Worm (Caenorhabditis elegans) whole organism, mixed stage, embryonic: ENCODE results near the gene srx-62.

ENCODE experiments used
- M03D4.4 ChIP-seq: sonication (generic microtip); optimal IDR thresholded peaks from 2 replicates; lab custom pipeline; 2017; ENCODE audit warnings: mild to moderate bottlenecking, missing genetic modification characterization, missing compliant biosample characterization
- bed-3 ChIP-seq: fragments of 200-800 bp; sonication (Bioruptor generic); optimal IDR thresholded peaks from 3 replicates; lab custom pipeline; 2018; ENCODE audit warnings: mild to moderate bottlenecking, missing genetic modification characterization, moderate library complexity, missing compliant biosample characterization
- ceh-39 ChIP-seq: fragments of 150-350 bp; optimal IDR thresholded peaks from 2 replicates; lab custom pipeline; 2014; ENCODE audit warnings: missing biosample characterization, missing genetic modification characterization
- ceh-83 ChIP-seq: fragments of 200-800 bp; sonication (Bioruptor generic); optimal IDR thresholded peaks from 2 replicates; lab custom pipeline; 2018; ENCODE audit warnings: mild to moderate bottlenecking, missing genetic modification characterization, missing compliant biosample characterization
- ces-1 ChIP-seq: fragments of 150-350 bp; optimal IDR thresholded peaks from 2 replicates; lab custom pipeline; 2014; ENCODE audit warnings: missing biosample characterization, missing genetic modification reagents, missing genetic modification characterization
- cnd-1 ChIP-seq: fragments of 200-800 bp; sonication (Bioruptor generic); optimal IDR thresholded peaks from 2 replicates; lab custom pipeline; 2018; ENCODE audit warnings: mild to moderate bottlenecking, missing genetic modification characterization, missing compliant biosample characterization
- drap-1 ChIP-seq: fragments of 200-800 bp; sonication (Bioruptor generic); optimal IDR thresholded peaks from 3 replicates; lab custom pipeline; 2018; ENCODE audit warnings: mild to moderate bottlenecking, missing genetic modification characterization, missing compliant biosample characterization
- elt-1 ChIP-seq: sonication (generic microtip); optimal IDR thresholded peaks from 2 replicates; lab custom pipeline; 2017; ENCODE audit warnings: missing genetic modification characterization, mild to moderate bottlenecking, missing compliant biosample characterization, antibody characterized with exemption, moderate library complexity, borderline replicate concordance; ENCODE audit not compliant: insufficient read depth
- flh-1 ChIP-seq: fragments of 200-800 bp; sonication (Bioruptor generic); optimal IDR thresholded peaks from 2 replicates; lab custom pipeline; 2018; ENCODE audit warnings: mild to moderate bottlenecking, missing genetic modification characterization, moderate library complexity, missing compliant biosample characterization
- ham-2 ChIP-seq: fragments of 200-800 bp; sonication (Bioruptor generic); optimal IDR thresholded peaks from 2 replicates; lab custom pipeline; 2018; ENCODE audit warnings: mild to moderate bottlenecking, missing genetic modification characterization, missing compliant biosample characterization
- hlh-1 ChIP-seq: fragments of 150-350 bp; optimal IDR thresholded peaks from 2 replicates; lab custom pipeline; 2014; ENCODE audit warnings: missing biosample characterization, missing genetic modification reagents, missing genetic modification characterization
- lin-13 ChIP-seq: fragments of 150-350 bp; optimal IDR thresholded peaks from 2 replicates; lab custom pipeline; 2014; ENCODE audit warnings: missing biosample characterization, missing genetic modification characterization
- lin-32 ChIP-seq: fragments of 200-800 bp; sonication (Bioruptor generic); optimal IDR thresholded peaks from 2 replicates; lab custom pipeline; 2018; ENCODE audit warnings: mild to moderate bottlenecking, missing genetic modification characterization, missing compliant biosample characterization
- lsy-2 ChIP-seq: fragments of 150-350 bp; optimal IDR thresholded peaks from 2 replicates; lab custom pipeline; 2014; ENCODE audit warnings: missing biosample characterization, missing genetic modification characterization
- mab-5 ChIP-seq: fragments of 150-350 bp; optimal IDR thresholded peaks from 2 replicates; lab custom pipeline; 2014; ENCODE audit warnings: missing biosample characterization, missing genetic modification characterization
- mep-1 ChIP-seq: fragments of 150-350 bp; optimal IDR thresholded peaks from 2 replicates; lab custom pipeline; 2017; ENCODE audit warnings: missing biosample characterization, missing genetic modification reagents, missing genetic modification characterization, inconsistent platforms
- nhr-12 ChIP-seq: fragments of 150-350 bp; optimal IDR thresholded peaks from 2 replicates; lab custom pipeline; 2014; ENCODE audit warnings: missing biosample characterization, missing genetic modification characterization
- nhr-2 ChIP-seq: fragments of 150-350 bp; optimal IDR thresholded peaks from 2 replicates; lab custom pipeline; 2014; ENCODE audit warnings: missing biosample characterization, missing genetic modification characterization
- nhr-237 ChIP-seq: fragments of 150-350 bp; optimal IDR thresholded peaks from 2 replicates; lab custom pipeline; 2014; ENCODE audit warnings: missing biosample characterization, missing genetic modification characterization
- nhr-28 ChIP-seq: fragments of 150-350 bp; optimal IDR thresholded peaks from 2 replicates; lab custom pipeline; 2014; ENCODE audit warnings: missing biosample characterization, missing genetic modification characterization
- nhr-76 ChIP-seq: sonication (generic microtip); optimal IDR thresholded peaks from 2 replicates; lab custom pipeline; 2017; ENCODE audit warnings: missing biosample characterization, missing genetic modification characterization
- pha-4 ChIP-seq: fragments of 150-350 bp; optimal IDR thresholded peaks from 2 replicates; lab custom pipeline; 2018; ENCODE audit warnings: missing biosample characterization, missing genetic modification reagents, missing genetic modification characterization
- sem-2 ChIP-seq: fragments of 200-800 bp; sonication (Bioruptor generic); optimal IDR thresholded peaks from 2 replicates; lab custom pipeline; 2018; ENCODE audit warnings: mild to moderate bottlenecking, missing genetic modification characterization, missing compliant biosample characterization
- sptf-1 ChIP-seq: sonication (generic microtip); optimal IDR thresholded peaks from 2 replicates; lab custom pipeline; 2017; ENCODE audit warnings: mild to moderate bottlenecking, missing genetic modification characterization, moderate library complexity, missing compliant biosample characterization
- tbx-8 ChIP-seq: fragments of 200-800 bp; sonication (Bioruptor generic); optimal IDR thresholded peaks from 2 replicates; lab custom pipeline; 2018; ENCODE audit warnings: mild to moderate bottlenecking, missing genetic modification characterization, moderate library complexity, missing compliant biosample characterization
- unc-120 ChIP-seq: sonication (generic microtip); optimal IDR thresholded peaks from 2 replicates; lab custom pipeline; 2017; ENCODE audit warnings: missing genetic modification characterization, missing compliant biosample characterization; ENCODE audit not compliant: poor library complexity, severe bottlenecking
- unc-39 ChIP-seq: fragments of 150-350 bp; optimal IDR thresholded peaks from 2 replicates; lab custom pipeline; 2014; ENCODE audit warnings: missing biosample characterization, missing genetic modification characterization
- unc-62 ChIP-seq: fragments of 150-350 bp; optimal IDR thresholded peaks from 2 replicates; lab custom pipeline; 2014; ENCODE audit warnings: missing biosample characterization, missing genetic modification reagents, missing genetic modification characterization
- zip-8 ChIP-seq: fragments of 150-350 bp; optimal IDR thresholded peaks from 2 replicates; lab custom pipeline; 2014; ENCODE audit warnings: missing biosample characterization, missing genetic modification characterization
- ztf-11 ChIP-seq: fragments of 150-350 bp; optimal IDR thresholded peaks from 2 replicates; lab custom pipeline; 2014; ENCODE audit warnings: missing biosample characterization, missing genetic modification characterization

Gene srx-62

DNA sequence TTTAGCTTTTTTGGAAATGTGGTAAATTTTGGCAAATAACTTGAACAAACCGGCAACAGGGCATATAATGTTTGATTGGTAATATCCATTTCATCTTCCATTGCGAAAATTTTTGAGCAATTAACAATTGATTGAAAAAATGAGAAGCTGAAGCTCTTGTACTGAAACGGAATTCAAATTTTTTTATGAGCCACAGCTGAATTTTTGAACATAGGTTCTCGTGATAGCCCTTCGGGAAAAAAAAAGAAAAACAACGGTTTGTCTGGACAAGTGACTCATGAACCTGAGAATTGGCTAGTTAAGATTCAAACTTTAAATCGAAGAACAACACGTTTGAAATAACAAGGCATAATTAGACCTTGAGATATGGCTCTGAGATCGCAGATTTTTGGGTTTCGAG is at the start of gene srx-62:
srx-62 (minus strand) TSS at position 101 of the 400 bp plus-strand sequence.
- TF ChIP-seq mab-5 (tag; lab: Kevin White, UChicago) (no peak), drap-1 (GFP tag; lab: Kevin White, UChicago) (no peak), M03D4.4 (tag; lab: Kevin White, UChicago) (no peak), flh-1 (no peak), sem-2 (GFP tag; lab: Kevin White, UChicago) (no peak), sptf-1 (no peak), nhr-28 (tag; lab: Kevin White, UChicago) (no peak), unc-62 (no peak), nhr-2 (tag; lab: Kevin White, UChicago) (no peak), nhr-76 (tag; lab: Kevin White, UChicago) (no peak), nhr-237 (tag; lab: Kevin White, UChicago) (no peak), nhr-12 (tag; lab: Kevin White, UChicago) (no peak)

DNA sequence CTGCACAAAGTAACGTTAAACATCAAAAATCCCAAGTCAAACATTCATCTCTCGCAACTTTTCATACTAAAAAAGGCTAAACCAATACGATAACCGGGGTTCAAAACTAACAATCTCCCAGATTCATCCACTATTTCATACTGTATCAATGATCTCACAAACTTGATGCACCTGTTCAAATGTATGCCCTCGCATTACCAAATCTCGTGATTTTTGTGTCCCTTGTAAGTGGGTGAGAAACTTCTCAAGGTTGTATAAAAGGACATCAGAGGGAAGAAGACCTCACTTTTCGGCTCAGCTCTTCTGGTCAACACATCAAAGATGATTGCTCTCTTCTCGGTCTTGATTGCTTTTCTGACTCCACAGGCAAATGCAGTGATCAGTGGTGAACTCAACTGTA is 47.9 kb upstream of the srx-62 start, which contains the start of gene phat-3:
phat-3 (plus strand) TSS at position 301 of the 400 bp plus-strand sequence.
- no peak for TF ChIP-seq ceh-83 (GFP tag; lab: Kevin White, UChicago)
- no peak for TF ChIP-seq elt-1 (tag; lab: Kevin White, UChicago)

DNA sequence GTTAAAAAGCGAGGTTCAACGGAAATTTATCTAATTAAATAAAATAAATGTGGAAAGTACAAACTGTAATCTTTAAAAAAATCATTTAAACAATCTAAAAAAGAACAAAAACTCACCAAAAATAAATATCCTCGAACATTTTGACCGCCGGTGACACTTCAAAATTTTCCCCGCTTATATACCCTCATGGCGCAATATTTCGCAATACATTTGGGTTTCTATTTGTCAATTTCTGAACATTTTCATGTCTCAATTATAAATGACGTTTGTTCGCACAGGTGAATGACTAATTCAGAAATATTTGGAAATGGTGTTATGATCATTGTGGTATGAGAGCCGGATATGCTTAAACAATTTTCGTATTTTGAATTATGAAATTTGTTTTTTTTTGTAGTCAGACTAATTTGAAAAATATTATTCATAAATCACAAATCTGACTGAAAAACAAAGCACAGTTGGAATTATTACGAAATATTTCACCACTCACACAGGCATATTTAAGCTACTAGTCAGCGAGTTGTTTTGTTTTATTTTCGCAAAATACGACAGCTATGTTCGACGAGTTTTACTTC is 46.2 kb upstream of the srx-62 start, which contains the start of the genes C49G7.10 and irg-2:
C49G7.10 (minus strand) TSS at position 169 of the 572 bp plus-strand sequence.
irg-2 (plus strand) TSS at position 329 of the 572 bp plus-strand sequence.
- no peak for TF ChIP-seq ham-2 (GFP tag; lab: Kevin White, UChicago)
- TF ChIP-seq drap-1 (GFP tag; lab: Kevin White, UChicago), result no peak
- TF ChIP-seq hlh-1 (tag; lab: Kevin White, UChicago), result no peak
- TF ChIP-seq lin-32, result no peak
- no peak for TF ChIP-seq tbx-8
- no peak for TF ChIP-seq flh-1
- no peak for TF ChIP-seq ces-1 (GFP tag; lab: Kevin White, UChicago)
- TF ChIP-seq cnd-1 (tag; lab: Kevin White, UChicago), result no peak
- no peak for TF ChIP-seq unc-39 (tag; lab: Kevin White, UChicago)
- TF ChIP-seq bed-3 (GFP tag; lab: Kevin White, UChicago), result no peak
- TF ChIP-seq nhr-2 (tag; lab: Kevin White, UChicago), result no peak
- TF ChIP-seq sptf-1, result no peak
- TF ChIP-seq ztf-11 (tag; lab: Kevin White, UChicago), result no peak
- no peak for TF ChIP-seq nhr-237 (tag; lab: Kevin White, UChicago)
- no peak for TF ChIP-seq lin-13 (tag; lab: Kevin White, UChicago)
- TF ChIP-seq ceh-83 (GFP tag; lab: Kevin White, UChicago), result no peak
- TF ChIP-seq mep-1 (tag; lab: Kevin White, UChicago), result no peak
- no peak for TF ChIP-seq zip-8 (tag; lab: Kevin White, UChicago)
- TF ChIP-seq, all 35 proteins: peak for 0

DNA sequence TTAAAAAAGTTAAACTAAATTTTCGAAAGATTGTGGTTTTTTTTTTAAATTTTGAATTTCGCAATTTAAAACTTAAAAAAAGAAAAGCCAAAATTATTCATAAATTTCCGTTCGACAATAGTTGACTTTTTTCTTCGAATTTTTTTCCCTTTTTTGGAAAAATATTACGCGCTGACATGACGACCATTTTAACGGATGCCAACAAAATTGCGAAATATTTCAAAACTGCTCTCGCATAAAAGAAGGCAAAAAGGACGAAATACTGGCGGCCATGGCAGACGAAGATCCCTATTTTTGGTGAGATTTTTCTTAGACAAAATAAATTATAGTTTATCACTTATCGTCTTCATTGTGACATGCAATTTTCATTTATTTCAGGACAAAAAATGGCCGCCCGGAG is 42.8 kb upstream of the srx-62 start:
- TF ChIP-seq mab-5 (tag; lab: Kevin White, UChicago), result no peak
- no peak for TF ChIP-seq unc-62
- TF ChIP-seq pha-4 (tag; lab: Kevin White, UChicago), result no peak
- TF ChIP-seq unc-39 (tag; lab: Kevin White, UChicago), result no peak
- no peak for TF ChIP-seq lsy-2
- no peak for TF ChIP-seq bed-3 (GFP tag; lab: Kevin White, UChicago)
- no peak for TF ChIP-seq ham-2 (GFP tag; lab: Kevin White, UChicago)
- no peak for TF ChIP-seq nhr-237 (tag; lab: Kevin White, UChicago)
- no peak for TF ChIP-seq sem-2 (GFP tag; lab: Kevin White, UChicago)
- no peak for TF ChIP-seq ceh-39 (tag; lab: Kevin White, UChicago)
- TF ChIP-seq ceh-83 (GFP tag; lab: Kevin White, UChicago), result no peak
- TF ChIP-seq hlh-1 (tag; lab: Kevin White, UChicago), result no peak
- no peak for TF ChIP-seq sptf-1
- no peak for TF ChIP-seq unc-120 (tag; lab: Kevin White, UChicago)
- TF ChIP-seq ztf-11 (tag; lab: Kevin White, UChicago), result no peak
- no peak for TF ChIP-seq nhr-2 (tag; lab: Kevin White, UChicago)
- TF ChIP-seq ces-1 (GFP tag; lab: Kevin White, UChicago), result no peak
- TF ChIP-seq cnd-1 (tag; lab: Kevin White, UChicago), result no peak
- TF ChIP-seq, all 35 proteins: peak for 0
